Fruit fly (Drosophila melanogaster): ENCODE measurements around the gene Tmf.

Tmf gene

dm6 chrX:6804485-6805295 is 39.5 kb upstream of the Tmf start (continued):
- TF ChIP-seq vfl (GFP tag; optimal IDR thresholded peaks at IDR 0.05): peak; percentile 33
- TF ChIP-seq CG1792 (GFP tag; optimal IDR thresholded peaks at IDR 0.05): peak; percentile 55
- TF ChIP-seq CG32532 (GFP tag; IDR thresholded peaks at IDR 0.05): peak; percentile 88
- peak; percentile 75 for TF ChIP-seq CG7786 (GFP tag; optimal IDR thresholded peaks at IDR 0.05)
- no peak for TF ChIP-seq Vsx1 (GFP tag; optimal IDR thresholded peaks at IDR 0.05)
- no peak for TF ChIP-seq mirr (GFP tag; optimal IDR thresholded peaks at IDR 0.05)
- TF ChIP-seq Jarid2 (GFP tag; optimal IDR thresholded peaks at IDR 0.05): peak; percentile 16
- peak; percentile 70 for TF ChIP-seq CG13424 (tag; optimal IDR thresholded peaks at IDR 0.05)
- TF ChIP-seq CG1602 (GFP tag; optimal IDR thresholded peaks at IDR 0.05): peak; percentile 77
- TF ChIP-seq CG3281 (GFP tag; optimal IDR thresholded peaks at IDR 0.05): peak; percentile 73
- TF ChIP-seq gfzf (GFP tag; optimal IDR thresholded peaks at IDR 0.05): no peak
- TF ChIP-seq CG14050 (GFP tag; IDR thresholded peaks at IDR 0.05): peak; percentile 84
- peak; percentile 84 for TF ChIP-seq chn (GFP tag; optimal IDR thresholded peaks at IDR 0.05)
- TF ChIP-seq her (GFP tag; optimal IDR thresholded peaks at IDR 0.05): peak; percentile 59
- peak; percentile 55 for TF ChIP-seq jumu (GFP tag; optimal IDR thresholded peaks at IDR 0.05)
- no peak for TF ChIP-seq Eip74EF (GFP tag; optimal IDR thresholded peaks at IDR 0.05)
- peak; percentile 46 for TF ChIP-seq CG10654 (GFP tag; optimal IDR thresholded peaks at IDR 0.05)
- peak; percentile 65 for TF ChIP-seq CG18619 (GFP tag; optimal IDR thresholded peaks at IDR 0.05)
- peak; percentile 23 for TF ChIP-seq exex (tag; optimal IDR thresholded peaks at IDR 0.05)
- peak in 1 of 2 experiments; percentile 17 for TF ChIP-seq crp (GFP tag; optimal IDR thresholded peaks at IDR 0.05)
- TF ChIP-seq CG14710 (tag; optimal IDR thresholded peaks at IDR 0.05): peak; percentile 44
- TF ChIP-seq CG18011 (GFP tag; optimal IDR thresholded peaks at IDR 0.05): peak; percentile 20
- peak; percentile 81 for TF ChIP-seq CG9727 (GFP tag; optimal IDR thresholded peaks at IDR 0.05)
- peak; percentile 78 for TF ChIP-seq D19A (tag; optimal IDR thresholded peaks at IDR 0.05)
- peak; percentile 89 for TF ChIP-seq ranshi (GFP tag; IDR thresholded peaks at IDR 0.05)
- no peak for TF ChIP-seq CG16813 (GFP tag; IDR thresholded peaks at IDR 0.05; ENCODE audit: partially characterized antibody)
- TF ChIP-seq CG12744 (GFP tag; optimal IDR thresholded peaks at IDR 0.05): peak; percentile 69
- TF ChIP-seq CG34224 (GFP tag; IDR thresholded peaks at IDR 0.05; ENCODE audit: partially characterized antibody): no peak
- TF ChIP-seq CG34376 (GFP tag; optimal IDR thresholded peaks at IDR 0.05): no peak
- no peak for TF ChIP-seq ham (GFP tag; IDR thresholded peaks at IDR 0.05)
- TF ChIP-seq CG3838 (GFP tag; optimal IDR thresholded peaks at IDR 0.05): peak; percentile 60
- peak; percentile 65 for TF ChIP-seq Fer1 (GFP tag; optimal IDR thresholded peaks at IDR 0.05)
- TF ChIP-seq Asciz (GFP tag; optimal IDR thresholded peaks at IDR 0.05): peak; percentile 55
- peak; percentile 97 for TF ChIP-seq Drgx (GFP tag; IDR thresholded peaks at IDR 0.05)
- peak; percentile 84 for TF ChIP-seq B-H1 (GFP tag; IDR thresholded peaks at IDR 0.05)
- TF ChIP-seq CG12071 (GFP tag; optimal IDR thresholded peaks at IDR 0.05): peak; percentile 72
- no peak for TF ChIP-seq inv (GFP tag; IDR thresholded peaks at IDR 0.05; ENCODE audit: partially characterized antibody)
- peak; percentile 31 for TF ChIP-seq ab (GFP tag; optimal IDR thresholded peaks at IDR 0.05)
- peak; percentile 64; the same call in 1 of the 2 replicates for TF ChIP-seq klu (GFP tag; IDR thresholded peaks at IDR 0.05)
- peak; percentile 62 for TF ChIP-seq onecut (GFP tag; IDR thresholded peaks at IDR 0.05)
- peak; percentile 55 for TF ChIP-seq Antp (GFP tag; optimal IDR thresholded peaks at IDR 0.05)
- TF ChIP-seq CG11695 (GFP tag; IDR thresholded peaks at IDR 0.05): peak; percentile 79
- TF ChIP-seq sug (tag; optimal IDR thresholded peaks at IDR 0.05): peak; percentile 1
- peak; percentile 86 for TF ChIP-seq gem (tag; optimal IDR thresholded peaks at IDR 0.05)
- TF ChIP-seq eve (GFP tag; optimal IDR thresholded peaks at IDR 0.05): no peak
- peak; percentile 12 for TF ChIP-seq Elba2 (GFP tag; optimal IDR thresholded peaks at IDR 0.05)
- no peak for TF ChIP-seq mld (GFP tag; IDR thresholded peaks at IDR 0.05; ENCODE audit: partially characterized antibody)
- peak; percentile 69 for TF ChIP-seq Mad (GFP tag; optimal IDR thresholded peaks at IDR 0.05)

All from whole organism, embryonic.